Worm (Caenorhabditis elegans) whole organism, late embryonic: ENCODE data around the gene orc-1.
A peak's percentile ranks its signal among the peaks of the same experiment; 100 is the strongest.

Experiments used
- Y22D7AL.16 ChIP-seq: sonication (generic microtip); optimal IDR thresholded peaks from 2 replicates; lab custom pipeline; 2016; ENCODE audit warnings: missing genetic modification characterization, missing compliant biosample characterization
- ahr-1 ChIP-seq: sonication (generic microtip); optimal IDR thresholded peaks from 2 replicates; lab custom pipeline; 2016; ENCODE audit warnings: missing genetic modification characterization, missing compliant biosample characterization
- ceh-14 ChIP-seq: sonication (generic microtip); optimal IDR thresholded peaks from 2 replicates; lab custom pipeline; 2016; ENCODE audit warnings: missing genotype, missing genetic modification characterization, missing compliant biosample characterization
- ceh-18 ChIP-seq: sonication (generic microtip); optimal IDR thresholded peaks from 2 replicates; lab custom pipeline; 2016; ENCODE audit warnings: missing genetic modification characterization, missing compliant biosample characterization
- ceh-19 ChIP-seq: fragments of 200-800 bp; sonication (Bioruptor generic); optimal IDR thresholded peaks from 2 replicates; lab custom pipeline; 2018; ENCODE audit warnings: mild to moderate bottlenecking, missing genetic modification characterization, missing compliant biosample characterization
- ceh-31 ChIP-seq: sonication (generic microtip); optimal IDR thresholded peaks from 2 replicates; lab custom pipeline; 2016; ENCODE audit warnings: missing genetic modification characterization, missing compliant biosample characterization
- ceh-45 ChIP-seq: fragments of 200-800 bp; sonication (Bioruptor generic); IDR thresholded peaks from 2 replicates; pipeline ENCODE4 v1.3.6; 2022; ENCODE audit warnings: missing genetic modification reagents, missing genetic modification characterization, missing compliant biosample characterization
- ceh-6 ChIP-seq: fragments of 200-800 bp; sonication (Bioruptor generic); optimal IDR thresholded peaks from 2 replicates; lab custom pipeline; 2018; ENCODE audit warnings: mild to moderate bottlenecking, missing genetic modification characterization, missing compliant biosample characterization
- ceh-9 ChIP-seq: sonication (generic microtip); optimal IDR thresholded peaks from 2 replicates; lab custom pipeline; 2016; ENCODE audit warnings: mild to moderate bottlenecking, missing genetic modification characterization, inconsistent platforms, missing compliant biosample characterization
- che-1 ChIP-seq: sonication (generic microtip); optimal IDR thresholded peaks from 2 replicates; lab custom pipeline; 2016; ENCODE audit warnings: mild to moderate bottlenecking, missing genetic modification characterization, missing compliant biosample characterization
- dmd-4 ChIP-seq: sonication (generic microtip); optimal IDR thresholded peaks from 2 replicates; lab custom pipeline; 2016; ENCODE audit warnings: borderline replicate concordance, missing genetic modification characterization, missing compliant biosample characterization
- dve-1 ChIP-seq: sonication (generic microtip); optimal IDR thresholded peaks from 2 replicates; lab custom pipeline; 2017; ENCODE audit warnings: antibody characterized with exemption, mild to moderate bottlenecking, missing genetic modification characterization, missing compliant biosample characterization
- elt-4 ChIP-seq: sonication (generic microtip); optimal IDR thresholded peaks from 2 replicates; lab custom pipeline; 2016; ENCODE audit warnings: missing genetic modification characterization, missing compliant biosample characterization
- ets-4 ChIP-seq: sonication (generic microtip); optimal IDR thresholded peaks from 2 replicates; lab custom pipeline; 2016; ENCODE audit warnings: missing genetic modification characterization, missing compliant biosample characterization
- eyg-1 ChIP-seq: sonication (generic microtip); optimal IDR thresholded peaks from 2 replicates; lab custom pipeline; 2016; ENCODE audit warnings: missing genotype, missing genetic modification characterization, missing compliant biosample characterization
- fax-1 ChIP-seq: sonication (generic microtip); optimal IDR thresholded peaks from 2 replicates; lab custom pipeline; 2016; ENCODE audit warnings: missing genotype, missing genetic modification characterization, missing compliant biosample characterization
- fkh-10 ChIP-seq: fragments of 150-350 bp; optimal IDR thresholded peaks from 2 replicates; lab custom pipeline; 2014; ENCODE audit warnings: missing biosample characterization, missing genetic modification reagents, missing genetic modification characterization
- fkh-6 ChIP-seq: sonication (generic microtip); optimal IDR thresholded peaks from 2 replicates; lab custom pipeline; 2016; ENCODE audit warnings: missing genetic modification characterization, missing compliant biosample characterization
- gmeb-2 ChIP-seq: sonication (generic microtip); optimal IDR thresholded peaks from 2 replicates; lab custom pipeline; 2016; ENCODE audit warnings: missing genetic modification characterization, inconsistent platforms, missing compliant biosample characterization
- hlh-13 ChIP-seq: fragments of 200-800 bp; sonication (Bioruptor generic); optimal IDR thresholded peaks from 2 replicates; lab custom pipeline; 2018; ENCODE audit warnings: mild to moderate bottlenecking, missing genetic modification characterization, missing compliant biosample characterization
- hlh-30 ChIP-seq: sonication (generic microtip); optimal IDR thresholded peaks from 2 replicates; lab custom pipeline; 2017; ENCODE audit warnings: antibody characterized with exemption, missing genetic modification characterization, missing compliant biosample characterization; ENCODE audit not compliant: insufficient read depth
- hlh-6 ChIP-seq: sonication (generic microtip); optimal IDR thresholded peaks from 2 replicates; lab custom pipeline; 2016; ENCODE audit warnings: missing genotype, missing genetic modification characterization, missing compliant biosample characterization
- hlh-8 ChIP-seq: sonication (generic microtip); optimal IDR thresholded peaks from 2 replicates; lab custom pipeline; 2016; ENCODE audit warnings: missing genotype, missing genetic modification characterization, missing compliant biosample characterization
- madf-2 ChIP-seq: sonication (generic microtip); optimal IDR thresholded peaks from 2 replicates; lab custom pipeline; 2017; ENCODE audit warnings: missing genetic modification characterization, missing compliant biosample characterization
- nhr-232 ChIP-seq: sonication (generic microtip); optimal IDR thresholded peaks from 2 replicates; lab custom pipeline; 2016; ENCODE audit warnings: missing genetic modification characterization, missing compliant biosample characterization
- odd-2 ChIP-seq: sonication (generic microtip); optimal IDR thresholded peaks from 2 replicates; lab custom pipeline; 2017; ENCODE audit warnings: antibody characterized with exemption, mild to moderate bottlenecking, missing genetic modification characterization, missing compliant biosample characterization
- pat-9 ChIP-seq: fragments of 200-800 bp; sonication (Bioruptor generic); optimal IDR thresholded peaks from 2 replicates; lab custom pipeline; 2018; ENCODE audit warnings: mild to moderate bottlenecking, missing genetic modification characterization, moderate library complexity, missing compliant biosample characterization
- pax-1 ChIP-seq: fragments of 150-350 bp; optimal IDR thresholded peaks from 2 replicates; lab custom pipeline; 2014; ENCODE audit warnings: missing biosample characterization, missing genetic modification characterization
- pha-2 ChIP-seq: sonication (generic microtip); optimal IDR thresholded peaks from 2 replicates; lab custom pipeline; 2017; ENCODE audit warnings: mild to moderate bottlenecking, missing genetic modification characterization, missing compliant biosample characterization
- pha-4 ChIP-seq: fragments of 150-350 bp; optimal IDR thresholded peaks from 2 replicates; lab custom pipeline; 2018; ENCODE audit warnings: missing biosample characterization, missing genetic modification reagents, missing genetic modification characterization
- pqm-1 ChIP-seq: sonication (generic microtip); optimal IDR thresholded peaks from 2 replicates; lab custom pipeline; 2016; ENCODE audit warnings: missing genetic modification characterization, missing compliant biosample characterization
- rnt-1 ChIP-seq: sonication (generic microtip); optimal IDR thresholded peaks from 2 replicates; lab custom pipeline; 2016; ENCODE audit warnings: missing genetic modification characterization, missing compliant biosample characterization
- sox-4 ChIP-seq: sonication (generic microtip); optimal IDR thresholded peaks from 2 replicates; lab custom pipeline; 2017; ENCODE audit warnings: mild to moderate bottlenecking, missing genetic modification characterization, inconsistent platforms, missing compliant biosample characterization
- syd-9 ChIP-seq: sonication (generic microtip); optimal IDR thresholded peaks from 2 replicates; lab custom pipeline; 2016; ENCODE audit warnings: mild to moderate bottlenecking, missing genetic modification characterization, moderate library complexity, missing compliant biosample characterization
- tbx-2 ChIP-seq: sonication (generic microtip); optimal IDR thresholded peaks from 2 replicates; lab custom pipeline; 2016; ENCODE audit warnings: missing genetic modification characterization, missing compliant biosample characterization
- tbx-7 ChIP-seq: sonication (generic microtip); optimal IDR thresholded peaks from 2 replicates; lab custom pipeline; 2016; ENCODE audit warnings: missing genotype, missing genetic modification characterization, missing compliant biosample characterization
- unc-55 ChIP-seq: sonication (generic microtip); optimal IDR thresholded peaks from 2 replicates; lab custom pipeline; 2017; ENCODE audit warnings: missing biosample characterization, missing genetic modification reagents, missing genetic modification characterization
- zip-5 ChIP-seq: sonication (generic microtip); optimal IDR thresholded peaks from 2 replicates; lab custom pipeline; 2016; ENCODE audit warnings: missing genetic modification characterization, missing compliant biosample characterization
- ztf-16 ChIP-seq: sonication (generic microtip); optimal IDR thresholded peaks from 2 replicates; lab custom pipeline; 2017; ENCODE audit warnings: missing genetic modification characterization, missing compliant biosample characterization

orc-1 gene

ce11 chrIII:10599699-10600098 lies 43.2 kb upstream of the orc-1 start (continued):
- TF ChIP-seq unc-55 (GFP tag; lab: Kevin White, UChicago) (no peak), ceh-31 (tag; lab: Kevin White, UChicago) (peak; percentile 45), ceh-45 (no peak), eyg-1 (tag; lab: Kevin White, UChicago) (no peak), sox-4 (tag; lab: Kevin White, UChicago) (no peak), ceh-18 (tag; lab: Kevin White, UChicago) (peak; percentile 5), zip-5 (no peak), pha-4 (tag; lab: Kevin White, UChicago) (no peak), ahr-1 (no peak), dmd-4 (tag; lab: Kevin White, UChicago) (no peak), pqm-1 (tag; lab: Kevin White, UChicago) (no peak), elt-4 (no peak), pat-9 (tag; lab: Kevin White, UChicago) (no peak), ceh-9 (tag; lab: Kevin White, UChicago) (no peak), dve-1 (tag; lab: Kevin White, UChicago) (no peak), syd-9 (tag; lab: Kevin White, UChicago) (no peak), hlh-6 (tag; lab: Kevin White, UChicago) (no peak), ceh-14 (peak; percentile 4), hlh-30 (tag; lab: Kevin White, UChicago) (peak; percentile 98), rnt-1 (tag; lab: Kevin White, UChicago) (no peak), hlh-8 (no peak)

- no peak for TF ChIP-seq sox-4 (tag; lab: Kevin White, UChicago)
- TF ChIP-seq tbx-2 (tag; lab: Kevin White, UChicago), result no peak
- TF ChIP-seq fkh-10 (GFP tag; lab: Kevin White, UChicago), result no peak
- no peak for TF ChIP-seq gmeb-2 (tag; lab: Kevin White, UChicago)
- TF ChIP-seq tbx-7 (tag; lab: Kevin White, UChicago), result no peak
- TF ChIP-seq che-1 (tag; lab: Kevin White, UChicago), result no peak
- TF ChIP-seq Y22D7AL.16 (tag; lab: Kevin White, UChicago), result no peak
- no peak for TF ChIP-seq ceh-19
- no peak for TF ChIP-seq ets-4
- no peak for TF ChIP-seq hlh-30 (tag; lab: Kevin White, UChicago)
- no peak for TF ChIP-seq fkh-6 (tag; lab: Kevin White, UChicago)
- TF ChIP-seq nhr-232 (tag; lab: Kevin White, UChicago), result no peak
- TF ChIP-seq pax-1 (tag; lab: Kevin White, UChicago), result no peak
- no peak for TF ChIP-seq pha-4 (tag; lab: Kevin White, UChicago)
- no peak for TF ChIP-seq pha-2 (tag; lab: Kevin White, UChicago)
- TF ChIP-seq madf-2 (tag; lab: Kevin White, UChicago), result no peak
Measured at ce11 chrIII:10600138-10600626, 42.7 kb upstream of the orc-1 start, which contains the start of gene epg-6. epg-6 (minus strand) TSS chrIII:10600188.

- TF ChIP-seq hlh-13 (no peak), ceh-14 (no peak), ztf-16 (no peak), fax-1 (no peak), hlh-6 (tag; lab: Kevin White, UChicago) (no peak), elt-4 (no peak), syd-9 (tag; lab: Kevin White, UChicago) (no peak), hlh-30 (tag; lab: Kevin White, UChicago) (no peak), ceh-6 (GFP tag; lab: Kevin White, UChicago) (no peak), odd-2 (no peak)
Measured at ce11 chrIII:10600894-10601293, 42.0 kb upstream of the orc-1 start.
